Fruit fly (Drosophila melanogaster) whole organism: ENCODE results near the gene CG42729.

Experiments used
- Dll ChIP-seq: fragments of >200 bp; optimal IDR thresholded peaks from 2 replicates; lab custom pipeline; 2017
- psq ChIP-seq: fragments of >200 bp; optimal IDR thresholded peaks from 2 replicates; lab custom pipeline; 2017

- TF ChIP-seq psq (no peak), Dll (lab: Kevin White, UChicago) (no peak)
Observed at dm6 chr3L:15541281-15541680, 14.0 kb upstream of the CG42729 start.
